Worm (Caenorhabditis elegans) whole organism, L1 larva: ENCODE results near the gene glr-2.

Source experiments
- C04F5.9 ChIP-seq: sonication (generic microtip); optimal IDR thresholded peaks from 2 replicates; lab custom pipeline; 2016; ENCODE audit warnings: missing genetic modification characterization, missing compliant biosample characterization
- C16A3.4 ChIP-seq: fragments of 150-350 bp; optimal IDR thresholded peaks from 2 replicates; lab custom pipeline; 2014; ENCODE audit warnings: missing biosample characterization, missing genetic modification characterization
- C34B4.2 ChIP-seq: sonication (generic microtip); optimal IDR thresholded peaks from 2 replicates; lab custom pipeline; 2017; ENCODE audit warnings: mild to moderate bottlenecking, missing genetic modification characterization, missing compliant biosample characterization
- aha-1 ChIP-seq: fragments of 150-350 bp; optimal IDR thresholded peaks from 2 replicates; lab custom pipeline; 2014; ENCODE audit warnings: missing biosample characterization, missing genetic modification characterization
- aly-2 ChIP-seq: fragments of 150-350 bp; optimal IDR thresholded peaks from 2 replicates; lab custom pipeline; 2014; ENCODE audit warnings: missing biosample characterization, missing genetic modification characterization
- ama-1 ChIP-seq: fragments of 150-350 bp; optimal IDR thresholded peaks from 2 replicates; lab custom pipeline; 2014
- blmp-1 ChIP-seq: fragments of 150-350 bp; optimal IDR thresholded peaks from 2 replicates; lab custom pipeline; 2014; ENCODE audit warnings: missing biosample characterization, missing genetic modification characterization
- ceh-63 ChIP-seq: fragments of 200-800 bp; sonication (Bioruptor generic); optimal IDR thresholded peaks from 2 replicates; lab custom pipeline; 2018; ENCODE audit warnings: mild to moderate bottlenecking, missing genetic modification characterization, missing compliant biosample characterization
- ceh-88 ChIP-seq: fragments of 200-800 bp; sonication (Bioruptor generic); IDR thresholded peaks from 2 replicates; pipeline ENCODE4 v1.3.6; 2022; ENCODE audit warnings: missing genetic modification characterization, missing compliant biosample characterization
- dpl-1 ChIP-seq, 3 experiments: fragments of 150-350 bp in 2 of 3; sonication (generic microtip) in 1 of 3; optimal IDR thresholded peaks; 2 replicates each; lab custom pipeline; 2014 to 2017; ENCODE audit warnings: missing biosample characterization in 3 of 3, missing genetic modification characterization in 3 of 3, missing genetic modification reagents in 3 of 3
- dsc-1 ChIP-seq: sonication (generic microtip); optimal IDR thresholded peaks from 2 replicates; lab custom pipeline; 2016; ENCODE audit warnings: mild to moderate bottlenecking, missing genetic modification characterization, missing compliant biosample characterization
- efl-1 ChIP-seq, 4 experiments: fragments of 150-350 bp; optimal IDR thresholded peaks in 3 of 4; peaks in 1 of 4; 1 replicate in 1 of 4; 2 replicates in 3 of 4; lab custom pipeline; 2014; ENCODE audit warnings: missing biosample characterization in 2 of 4, missing genetic modification characterization in 2 of 4, missing genetic modification reagents in 2 of 4
- efl-3 ChIP-seq: fragments of 200-800 bp; sonication (Bioruptor generic); optimal IDR thresholded peaks from 2 replicates; lab custom pipeline; 2018; ENCODE audit warnings: mild to moderate bottlenecking, missing genetic modification characterization, missing compliant biosample characterization
- egl-13 ChIP-seq: sonication (generic microtip); optimal IDR thresholded peaks from 2 replicates; lab custom pipeline; 2016; ENCODE audit warnings: missing genotype, missing genetic modification reagents, missing genetic modification characterization, missing compliant biosample characterization
- elt-2 ChIP-seq: sonication (generic microtip); optimal IDR thresholded peaks from 2 replicates; lab custom pipeline; 2016; ENCODE audit warnings: missing genetic modification characterization, mild to moderate bottlenecking, inconsistent platforms, missing compliant biosample characterization, missing genetic modification reagents
- elt-3 ChIP-seq, 6 experiments: fragments of 150-350 bp in 1 of 6; sonication (generic microtip); optimal IDR thresholded peaks; 2 replicates each; lab custom pipeline; 2017 to 2018; ENCODE audit warnings: missing biosample characterization in 6 of 6, missing genetic modification characterization in 6 of 6, inconsistent platforms in 1 of 6
- fkh-4 ChIP-seq: sonication (generic microtip); optimal IDR thresholded peaks from 2 replicates; lab custom pipeline; 2016; ENCODE audit warnings: missing compliant biosample characterization, missing genetic modification characterization, borderline replicate concordance
- fos-1 ChIP-seq: fragments of 150-350 bp; optimal IDR thresholded peaks from 2 replicates; lab custom pipeline; 2014; ENCODE audit warnings: missing biosample characterization, missing genetic modification characterization
- grh-1 ChIP-seq: fragments of 200-800 bp; sonication (Bioruptor generic); IDR thresholded peaks from 2 replicates; pipeline ENCODE4 v1.3.6; 2022; ENCODE audit warnings: missing genetic modification reagents, missing genetic modification characterization, missing compliant biosample characterization
- hlh-17 ChIP-seq: fragments of 200-800 bp; sonication (Bioruptor generic); optimal IDR thresholded peaks from 2 replicates; lab custom pipeline; 2018; ENCODE audit warnings: missing genetic modification characterization, mild to moderate bottlenecking, missing compliant biosample characterization, moderate library complexity, borderline replicate concordance
- hlh-4 ChIP-seq: sonication (generic microtip); optimal IDR thresholded peaks from 2 replicates; lab custom pipeline; 2016; ENCODE audit warnings: mild to moderate bottlenecking, missing genetic modification characterization, missing compliant biosample characterization
- hpl-2 ChIP-seq: fragments of 150-350 bp; optimal IDR thresholded peaks from 2 replicates; lab custom pipeline; 2014; ENCODE audit warnings: missing biosample characterization, missing genetic modification reagents, missing genetic modification characterization
- irx-1 ChIP-seq: sonication (generic microtip); optimal IDR thresholded peaks from 2 replicates; lab custom pipeline; 2016; ENCODE audit warnings: missing genetic modification characterization, missing compliant biosample characterization
- isw-1 ChIP-seq: fragments of 200-800 bp; sonication (Bioruptor generic); IDR thresholded peaks from 2 replicates; pipeline ENCODE4 v1.3.6; 2022; ENCODE audit warnings: missing genetic modification characterization, missing compliant biosample characterization
- lin-14 ChIP-seq: fragments of 200-800 bp; sonication (Bioruptor generic); optimal IDR thresholded peaks from 2 replicates; lab custom pipeline; 2018; ENCODE audit warnings: mild to moderate bottlenecking, missing genetic modification characterization, moderate library complexity, missing compliant biosample characterization
- lin-15B ChIP-seq: fragments of 150-350 bp; sonication (generic microtip); optimal IDR thresholded peaks from 3 replicates; lab custom pipeline; 2014; ENCODE audit warnings: missing biosample characterization, missing genetic modification characterization
- lir-3 ChIP-seq: sonication (generic microtip); optimal IDR thresholded peaks from 2 replicates; lab custom pipeline; 2016; ENCODE audit warnings: mild to moderate bottlenecking, missing genetic modification characterization, moderate library complexity, missing compliant biosample characterization; ENCODE audit not compliant: poor library complexity
- lsy-2 ChIP-seq, 2 experiments: fragments of 150-350 bp; optimal IDR thresholded peaks; 2 replicates each; lab custom pipeline; 2014; ENCODE audit warnings: missing biosample characterization in 2 of 2, missing genetic modification characterization in 2 of 2
- mef-2 ChIP-seq: fragments of 150-350 bp; optimal IDR thresholded peaks from 2 replicates; lab custom pipeline; 2014; ENCODE audit warnings: missing biosample characterization, missing genetic modification characterization
- nhr-11 ChIP-seq: fragments of 150-350 bp; optimal IDR thresholded peaks from 2 replicates; lab custom pipeline; 2014; ENCODE audit warnings: missing biosample characterization, missing genetic modification characterization
- nhr-12 ChIP-seq: sonication (generic microtip); optimal IDR thresholded peaks from 2 replicates; lab custom pipeline; 2017; ENCODE audit warnings: missing biosample characterization, missing genetic modification characterization
- nhr-19 ChIP-seq: fragments of 200-800 bp; sonication (Bioruptor generic); conservative IDR thresholded peaks from 2 replicates; pipeline ENCODE4 v1.3.6; 2022; ENCODE audit warnings: missing genetic modification characterization, missing compliant biosample characterization
- nhr-20 ChIP-seq: sonication (generic microtip); optimal IDR thresholded peaks from 2 replicates; lab custom pipeline; 2016; ENCODE audit warnings: mild to moderate bottlenecking, missing genetic modification characterization, missing compliant biosample characterization
- nhr-71 ChIP-seq: sonication (generic microtip); optimal IDR thresholded peaks from 2 replicates; lab custom pipeline; 2016; ENCODE audit warnings: mild to moderate bottlenecking, missing genetic modification characterization, moderate library complexity, missing compliant biosample characterization
- nhr-77 ChIP-seq: fragments of 150-350 bp; optimal IDR thresholded peaks from 2 replicates; lab custom pipeline; 2014; ENCODE audit warnings: missing biosample characterization, missing genetic modification characterization
- nhr-85 ChIP-seq: sonication (generic microtip); peaks from one replicate; lab custom pipeline; 2016; ENCODE audit warnings: missing genetic modification characterization, inconsistent platforms, missing compliant biosample characterization
- nhr-90 ChIP-seq: sonication (generic microtip); optimal IDR thresholded peaks from 2 replicates; lab custom pipeline; 2016; ENCODE audit warnings: mild to moderate bottlenecking, missing genetic modification characterization, missing compliant biosample characterization; ENCODE audit not compliant: poor library complexity
- pag-3 ChIP-seq: sonication (generic microtip); optimal IDR thresholded peaks from 2 replicates; lab custom pipeline; 2017; ENCODE audit warnings: missing genetic modification characterization, mild to moderate bottlenecking, missing compliant biosample characterization, antibody characterized with exemption, borderline replicate concordance; ENCODE audit not compliant: insufficient read depth
- pax-3 ChIP-seq: fragments of 200-800 bp; sonication (Bioruptor generic); optimal IDR thresholded peaks from 2 replicates; lab custom pipeline; 2018; ENCODE audit warnings: mild to moderate bottlenecking, missing genetic modification characterization, moderate library complexity, missing compliant biosample characterization
- pqm-1 ChIP-seq: sonication (generic microtip); optimal IDR thresholded peaks from 3 replicates; lab custom pipeline; 2017; ENCODE audit warnings: missing biosample characterization, missing genetic modification characterization
- snpc-4 ChIP-seq: fragments of 150-350 bp; optimal IDR thresholded peaks from 2 replicates; lab custom pipeline; 2014; ENCODE audit warnings: missing biosample characterization, missing genetic modification characterization
- snu-23 ChIP-seq: sonication (generic microtip); optimal IDR thresholded peaks from 2 replicates; lab custom pipeline; 2016; ENCODE audit warnings: missing genetic modification characterization, missing compliant biosample characterization
- sox-4 ChIP-seq: sonication (generic microtip); optimal IDR thresholded peaks from 2 replicates; lab custom pipeline; 2016; ENCODE audit warnings: missing genetic modification characterization, missing compliant biosample characterization
- sptf-1 ChIP-seq: fragments of 150-350 bp; optimal IDR thresholded peaks from 2 replicates; lab custom pipeline; 2014; ENCODE audit warnings: missing biosample characterization, missing genetic modification characterization
- swsn-7 ChIP-seq: sonication (generic microtip); optimal IDR thresholded peaks from 2 replicates; lab custom pipeline; 2016; ENCODE audit warnings: missing genetic modification characterization, missing compliant biosample characterization
- tlp-1 ChIP-seq: fragments of 150-350 bp; optimal IDR thresholded peaks from 2 replicates; lab custom pipeline; 2014; ENCODE audit warnings: missing biosample characterization, missing genetic modification characterization
- unc-130 ChIP-seq: fragments of 150-350 bp; optimal IDR thresholded peaks from 2 replicates; lab custom pipeline; 2017; ENCODE audit warnings: missing biosample characterization, missing genetic modification characterization, inconsistent platforms
- ztf-11 ChIP-seq, 2 experiments: sonication (generic microtip); optimal IDR thresholded peaks; 2 replicates each; lab custom pipeline; 2016 to 2017; ENCODE audit warnings: missing genetic modification characterization in 2 of 2, missing biosample characterization in 1 of 2, missing compliant biosample characterization in 1 of 2

glr-2 gene

ce11 chrIII:7166664-7167567, 22.2 kb upstream of the glr-2 start (continued):
- TF ChIP-seq efl-1 (optimal IDR thresholded peaks at IDR 0.05; lab: Kevin White, UChicago) (peak; percentile 61), efl-1 (GFP tag; optimal IDR thresholded peaks at IDR 0.05 in 1 of 2; lab: Kevin White, UChicago) (peak in 1 of 2 experiments; percentile 38), mef-2 (tag; lab: Kevin White, UChicago) (no peak), snu-23 (GFP tag; lab: Kevin White, UChicago) (peak; percentile 51), nhr-71 (tag; lab: Kevin White, UChicago) (peak; percentile 65)

DNA sequence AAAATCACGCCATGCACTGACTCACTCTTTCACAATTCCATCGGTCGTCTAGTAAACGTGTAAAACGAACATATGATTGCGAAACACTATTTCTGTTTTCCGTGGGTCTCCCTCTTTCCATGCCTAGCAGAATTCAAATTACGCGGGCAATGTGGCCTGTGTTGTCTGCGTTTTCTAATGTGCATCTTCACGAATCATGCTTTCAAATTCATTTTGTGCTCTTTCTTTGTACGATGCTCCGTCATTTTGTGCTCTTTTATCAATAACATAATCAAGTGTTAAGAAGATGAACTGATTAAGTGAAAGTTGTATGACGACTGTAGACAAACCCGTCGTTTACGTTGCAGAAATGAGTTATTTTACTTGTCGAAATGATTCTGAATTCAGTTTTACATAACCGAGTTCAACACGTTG, 21.1 kb upstream of the glr-2 start:
- TF ChIP-seq lin-15B (tag; lab: Kevin White, UChicago), result peak; percentile 26
- no peak for TF ChIP-seq snpc-4 (tag; lab: Kevin White, UChicago)
- no peak for TF ChIP-seq dsc-1 (tag; lab: Kevin White, UChicago)
- no peak for TF ChIP-seq ama-1 (lab: Kevin White, UChicago)
- TF ChIP-seq egl-13 (tag; lab: Kevin White, UChicago), result no peak
- no peak for TF ChIP-seq lir-3 (tag; lab: Kevin White, UChicago)
- no peak for TF ChIP-seq irx-1 (tag; lab: Kevin White, UChicago)
- no peak for TF ChIP-seq nhr-77 (tag; lab: Kevin White, UChicago)
- peak in 1 of 2 experiments; percentile 47 for TF ChIP-seq lsy-2 (tag; optimal IDR thresholded peaks at IDR 0.05; lab: Kevin White, UChicago)
- no peak for TF ChIP-seq C16A3.4
- TF ChIP-seq ztf-11 (tag; optimal IDR thresholded peaks at IDR 0.05; lab: Kevin White, UChicago), result no peak
- TF ChIP-seq nhr-12 (tag; lab: Kevin White, UChicago), result no peak
- no peak for TF ChIP-seq aha-1 (tag; lab: Kevin White, UChicago)
- no peak for TF ChIP-seq tlp-1 (tag; lab: Kevin White, UChicago)
- TF ChIP-seq efl-1 (optimal IDR thresholded peaks at IDR 0.05; lab: Kevin White, UChicago), result peak; percentile 37 to 54
- TF ChIP-seq efl-1 (GFP tag; optimal IDR thresholded peaks at IDR 0.05 in 1 of 2; lab: Kevin White, UChicago), result peak; percentile 62 to 92
- TF ChIP-seq swsn-7, result peak; percentile 3
- peak; percentile 16 for TF ChIP-seq nhr-20 (tag; lab: Kevin White, UChicago)
- TF ChIP-seq aly-2 (tag; lab: Kevin White, UChicago), result no peak
- TF ChIP-seq sptf-1 (tag; lab: Kevin White, UChicago), result no peak
- no peak for TF ChIP-seq nhr-11 (tag; lab: Kevin White, UChicago)
- no peak for TF ChIP-seq elt-3 (tag; optimal IDR thresholded peaks at IDR 0.05; lab: Kevin White, UChicago)
- TF ChIP-seq pax-3 (tag; lab: Kevin White, UChicago), result no peak
- no peak for TF ChIP-seq hlh-4
- no peak for TF ChIP-seq hlh-17 (GFP tag; lab: Kevin White, UChicago)
- TF ChIP-seq fkh-4 (tag; lab: Kevin White, UChicago), result no peak
- TF ChIP-seq blmp-1 (tag; lab: Kevin White, UChicago), result peak; percentile 53
- TF ChIP-seq dpl-1 (GFP tag; optimal IDR thresholded peaks at IDR 0.05; lab: Kevin White, UChicago), result peak; percentile 39 to 66 (median 52)
- TF ChIP-seq elt-2 (tag; lab: Kevin White, UChicago), result peak; percentile 83
- no peak for TF ChIP-seq C04F5.9
- TF ChIP-seq ceh-63 (GFP tag; lab: Kevin White, UChicago), result no peak
- no peak for TF ChIP-seq ceh-88 (GFP tag; lab: Robert Waterston, UW)
- no peak for TF ChIP-seq pag-3
- no peak for TF ChIP-seq C34B4.2 (tag; lab: Kevin White, UChicago)
- TF ChIP-seq lin-14 (GFP tag; lab: Kevin White, UChicago), result peak; percentile 68
- no peak for TF ChIP-seq hpl-2 (GFP tag; lab: Kevin White, UChicago)
- no peak for TF ChIP-seq unc-130 (tag; lab: Kevin White, UChicago)
- no peak for TF ChIP-seq fos-1 (tag; lab: Kevin White, UChicago)
- no peak for TF ChIP-seq nhr-85 (tag; lab: Kevin White, UChicago)
- no peak for TF ChIP-seq nhr-19
- peak; percentile 17 for TF ChIP-seq nhr-90
- TF ChIP-seq nhr-71 (tag; lab: Kevin White, UChicago), result peak; percentile 43
- TF ChIP-seq grh-1 (GFP tag; lab: Robert Waterston, UW), result no peak
- peak; percentile 17; the same call in 1 of the 2 replicates for TF ChIP-seq isw-1
- TF ChIP-seq sox-4 (tag; lab: Kevin White, UChicago), result no peak
- no peak for TF ChIP-seq efl-3
- TF ChIP-seq pqm-1, result no peak
